Fruit fly (Drosophila melanogaster) whole organism, wandering third instar larva: ENCODE data around the gene Pp2A-29B.

Source experiments
- Abd-B ChIP-seq: fragments of >200 bp; optimal IDR thresholded peaks from 2 replicates; lab custom pipeline; 2017; ENCODE audit warnings: missing biosample characterization, missing genetic modification characterization
- CG9705 ChIP-seq: fragments of 200-800 bp; sonication (Bioruptor generic); optimal IDR thresholded peaks from 2 replicates; lab custom pipeline; 2018; ENCODE audit warnings: missing biosample characterization, mild to moderate bottlenecking, missing genetic modification characterization
- Rel ChIP-seq, 2 experiments: fragments of 200-800 bp; sonication (Bioruptor generic) in 1 of 2; optimal IDR thresholded peaks; 2 replicates in 1 of 2; 3 replicates in 1 of 2; lab custom pipeline; 2016 to 2019; ENCODE audit warnings: mild to moderate bottlenecking in 2 of 2, missing biosample characterization in 2 of 2, missing genetic modification characterization in 2 of 2, moderate library complexity in 1 of 2
- usp ChIP-seq: fragments of >200 bp; optimal IDR thresholded peaks from 2 replicates; lab custom pipeline; 2017; ENCODE audit warnings: missing biosample characterization, missing genetic modification characterization

- TF ChIP-seq CG9705 (no peak), Abd-B (GFP tag; lab: Kevin White, UChicago) (no peak), usp (GFP tag; lab: Kevin White, UChicago) (no peak), Rel (GFP tag; optimal IDR thresholded peaks at IDR 0.05; lab: Kevin White, UChicago) (no peak), Rel (tag; optimal IDR thresholded peaks at IDR 0.05; lab: Kevin White, UChicago) (peak; percentile 96)
Measured at dm6 chr2L:8339751-8340349, 26.0 kb upstream of the Pp2A-29B start.
